Worm (Caenorhabditis elegans): ENCODE results near the gene K03B8.14.

ce11 chrV:11424565-11424964 is 34.3 kb downstream of the K03B8.14 start, which contains the start of gene T26H10.2:
- TF ChIP-seq hmg-4 (GFP tag; optimal IDR thresholded peaks at IDR 0.05) (no peak), ama-1 (optimal IDR thresholded peaks at IDR 0.05) (no peak), ceh-36 (tag; optimal IDR thresholded peaks at IDR 0.05) (no peak), F13C5.2 (tag; optimal IDR thresholded peaks at IDR 0.05) (no peak), ceh-13 (GFP tag; optimal IDR thresholded peaks at IDR 0.05) (no peak), hmbx-1 (tag; optimal IDR thresholded peaks at IDR 0.05) (no peak), sea-1 (GFP tag; conservative IDR thresholded peaks at IDR 0.05) (no peak)

Data from whole organism, early embryonic.